Fruit fly (Drosophila melanogaster) whole organism, embryonic: ENCODE measurements around the gene Cbl.

Experiments
- ATbp ChIP-seq: fragments of 200-800 bp; sonication (Bioruptor generic); optimal IDR thresholded peaks from 2 replicates; lab custom pipeline; 2017; ENCODE audit warnings: missing biosample characterization, mild to moderate bottlenecking, missing genetic modification characterization, missing genetic modification reagents
- CG10147 ChIP-seq: fragments of 200-800 bp; sonication (Bioruptor generic); optimal IDR thresholded peaks from 2 replicates; lab custom pipeline; 2019; ENCODE audit warnings: missing biosample characterization, mild to moderate bottlenecking, missing genetic modification characterization, moderate library complexity
- CG10267 ChIP-seq: fragments of 200-800 bp; sonication (Bioruptor generic); optimal IDR thresholded peaks from 2 replicates; lab custom pipeline; 2018; ENCODE audit warnings: missing biosample characterization, mild to moderate bottlenecking, missing genetic modification characterization, moderate library complexity
- CG12071 ChIP-seq: fragments of 200-800 bp; sonication (Bioruptor generic); optimal IDR thresholded peaks from 3 replicates; lab custom pipeline; 2018; ENCODE audit warnings: missing biosample characterization, mild to moderate bottlenecking, missing genetic modification characterization
- CG13775 ChIP-seq: fragments of 200-800 bp; sonication (Bioruptor generic); optimal IDR thresholded peaks from 3 replicates; lab custom pipeline; 2017; ENCODE audit warnings: missing biosample characterization, mild to moderate bottlenecking, missing genetic modification characterization
- CG14050 ChIP-seq: fragments of 200-800 bp; sonication (Bioruptor generic); IDR thresholded peaks from 3 replicates; pipeline ENCODE4 v1.3.6; 2022; ENCODE audit warnings: missing biosample characterization, missing genetic modification characterization
- CG14441 ChIP-seq: fragments of 200-800 bp; sonication (Bioruptor generic); IDR thresholded peaks from 2 replicates; pipeline ENCODE4 v1.3.6; 2022; ENCODE audit warnings: missing biosample characterization, missing genetic modification characterization
- CG18619 ChIP-seq: fragments of 200-800 bp; sonication (Bioruptor generic); optimal IDR thresholded peaks from 3 replicates; lab custom pipeline; 2017; ENCODE audit warnings: missing biosample characterization, mild to moderate bottlenecking, missing genetic modification characterization
- CG18764 ChIP-seq: fragments of 200-800 bp; sonication (Bioruptor generic); optimal IDR thresholded peaks from 3 replicates; lab custom pipeline; 2016; ENCODE audit warnings: missing biosample characterization, missing genetic modification characterization
- CG2678 ChIP-seq: fragments of 200-800 bp; sonication (Bioruptor generic); optimal IDR thresholded peaks from 3 replicates; lab custom pipeline; 2019; ENCODE audit warnings: missing biosample characterization, mild to moderate bottlenecking, missing genetic modification characterization, moderate library complexity
- CG31441 ChIP-seq: fragments of 200-800 bp; sonication (Bioruptor generic); IDR thresholded peaks from 2 replicates; pipeline ENCODE4 v1.3.6; 2022; ENCODE audit warnings: missing biosample characterization, missing genetic modification characterization
- CG3163 ChIP-seq: fragments of 200-800 bp; sonication (Bioruptor generic); optimal IDR thresholded peaks from 3 replicates; lab custom pipeline; 2016; ENCODE audit warnings: missing biosample characterization, missing genetic modification characterization
- CG3281 ChIP-seq: fragments of 200-800 bp; sonication (Bioruptor generic); optimal IDR thresholded peaks from 3 replicates; lab custom pipeline; 2017; ENCODE audit warnings: missing biosample characterization, mild to moderate bottlenecking, missing genetic modification characterization
- CG3847 ChIP-seq: fragments of 200-800 bp; sonication (Bioruptor generic); IDR thresholded peaks from 2 replicates; pipeline ENCODE4 v1.3.6; 2022; ENCODE audit warnings: missing biosample characterization, missing genetic modification characterization
- CG4820 ChIP-seq: fragments of 200-800 bp; sonication (Bioruptor generic); optimal IDR thresholded peaks from 3 replicates; lab custom pipeline; 2016; ENCODE audit warnings: missing biosample characterization, missing genetic modification characterization
- CG5953 ChIP-seq: fragments of 200-800 bp; sonication (Bioruptor generic); IDR thresholded peaks from 2 replicates; pipeline ENCODE4 v1.3.6; 2022; ENCODE audit warnings: missing biosample characterization, missing genetic modification characterization
- CG6689 ChIP-seq: fragments of 200-800 bp; sonication (Bioruptor generic); IDR thresholded peaks from 2 replicates; pipeline ENCODE4 v1.3.6; 2022; ENCODE audit warnings: missing biosample characterization, missing genetic modification characterization
- CG7786 ChIP-seq: fragments of 200-800 bp; sonication (Bioruptor generic); optimal IDR thresholded peaks from 2 replicates; lab custom pipeline; 2016; ENCODE audit warnings: missing biosample characterization, missing genetic modification characterization
- CG9437 ChIP-seq: fragments of 200-800 bp; sonication (Bioruptor generic); optimal IDR thresholded peaks from 2 replicates; lab custom pipeline; 2018; ENCODE audit warnings: missing biosample characterization, mild to moderate bottlenecking, missing genetic modification characterization
- CG9817 ChIP-seq: fragments of 200-800 bp; sonication (Bioruptor generic); optimal IDR thresholded peaks from 2 replicates; lab custom pipeline; 2018; ENCODE audit warnings: missing biosample characterization, mild to moderate bottlenecking, missing genetic modification characterization, moderate library complexity
- D19A ChIP-seq: fragments of 200-800 bp; optimal IDR thresholded peaks from 3 replicates; lab custom pipeline; 2019; ENCODE audit warnings: missing biosample characterization, mild to moderate bottlenecking, missing genetic modification characterization, moderate library complexity
- Dad ChIP-seq: fragments of 200-800 bp; sonication (Bioruptor generic); optimal IDR thresholded peaks from 3 replicates; lab custom pipeline; 2016; ENCODE audit warnings: missing biosample characterization, missing genetic modification characterization
- Dbx ChIP-seq: fragments of 200-800 bp; sonication (Bioruptor generic); IDR thresholded peaks from 3 replicates; pipeline ENCODE4 v1.3.6; 2022; ENCODE audit warnings: missing biosample characterization, missing genetic modification characterization
- Ets65A ChIP-seq: fragments of 200-800 bp; sonication (Bioruptor generic); peaks from one replicate; lab custom pipeline; 2016; ENCODE audit warnings: missing biosample characterization, missing genetic modification characterization
- Ets97D ChIP-seq: fragments of 200-800 bp; sonication (Bioruptor generic); optimal IDR thresholded peaks from 3 replicates; lab custom pipeline; 2016; ENCODE audit warnings: missing biosample characterization, missing genetic modification characterization
- Gug ChIP-seq: fragments of 200-800 bp; sonication (Bioruptor generic); IDR thresholded peaks from 4 replicates; pipeline ENCODE4 v1.3.6; 2022; ENCODE audit warnings: missing biosample characterization, missing genetic modification characterization
- HHEX ChIP-seq: fragments of 200-800 bp; sonication (Bioruptor generic); optimal IDR thresholded peaks from 3 replicates; lab custom pipeline; 2017; ENCODE audit warnings: missing biosample characterization, mild to moderate bottlenecking, missing genetic modification characterization, missing genetic modification reagents
- Hmr ChIP-seq: fragments of 200-800 bp; sonication (Bioruptor generic); optimal IDR thresholded peaks from 3 replicates; lab custom pipeline; 2017; ENCODE audit warnings: mild to moderate bottlenecking, missing biosample characterization, missing genetic modification reagents, missing genetic modification characterization
- Hmx ChIP-seq: fragments of 200-800 bp; sonication (Bioruptor generic); optimal IDR thresholded peaks from 2 replicates; lab custom pipeline; 2016; ENCODE audit warnings: missing biosample characterization, missing genetic modification characterization
- Hsf ChIP-seq: fragments of 200-800 bp; sonication (Bioruptor generic); optimal IDR thresholded peaks from 3 replicates; lab custom pipeline; 2016; ENCODE audit warnings: missing biosample characterization, missing genetic modification characterization
- Med ChIP-seq: fragments of 200-800 bp; sonication (Bioruptor generic); peaks from one replicate; lab custom pipeline; 2016; ENCODE audit warnings: missing biosample characterization, missing genetic modification characterization, mild to moderate bottlenecking, inconsistent platforms, moderate library complexity
- Spps ChIP-seq: fragments of 200-800 bp; sonication (Bioruptor generic); optimal IDR thresholded peaks from 2 replicates; lab custom pipeline; 2018; ENCODE audit warnings: missing biosample characterization, mild to moderate bottlenecking, missing genetic modification characterization
- Sry-β ChIP-seq: fragments of 200-800 bp; sonication (Bioruptor generic); optimal IDR thresholded peaks from 2 replicates; lab custom pipeline; 2018; ENCODE audit warnings: missing biosample characterization, mild to moderate bottlenecking, missing genetic modification characterization, moderate library complexity
- Trl ChIP-seq, 3 experiments: fragments of >200 bp in 2 of 3; fragments of 200-800 bp in 1 of 3; sonication (Bioruptor generic) in 1 of 3; optimal IDR thresholded peaks; 2 replicates in 1 of 3; 3 replicates in 2 of 3; lab custom pipeline; 2016 to 2017; ENCODE audit warnings: missing biosample characterization in 1 of 3, missing genetic modification characterization in 1 of 3
- bsh ChIP-seq, 2 experiments: fragments of 200-800 bp; sonication (Bioruptor generic); optimal IDR thresholded peaks; 2 replicates each; lab custom pipeline; 2017 to 2018; ENCODE audit warnings: mild to moderate bottlenecking in 2 of 2, missing biosample characterization in 2 of 2, missing genetic modification characterization in 2 of 2, moderate library complexity in 1 of 2
- gcm2 ChIP-seq: fragments of 200-800 bp; sonication (Bioruptor generic); optimal IDR thresholded peaks from 2 replicates; lab custom pipeline; 2016; ENCODE audit warnings: missing biosample characterization, missing genetic modification characterization
- gem ChIP-seq: fragments of 200-800 bp; sonication (Bioruptor generic); optimal IDR thresholded peaks from 2 replicates; lab custom pipeline; 2019; ENCODE audit warnings: missing biosample characterization, mild to moderate bottlenecking, missing genetic modification characterization, moderate library complexity
- ind ChIP-seq: fragments of 200-800 bp; sonication (Bioruptor generic); optimal IDR thresholded peaks from 3 replicates; lab custom pipeline; 2016; ENCODE audit warnings: missing biosample characterization, missing genetic modification characterization
- kah ChIP-seq: fragments of 200-800 bp; sonication (Bioruptor generic); optimal IDR thresholded peaks from 2 replicates; lab custom pipeline; 2018; ENCODE audit warnings: missing biosample characterization, mild to moderate bottlenecking, missing genetic modification characterization
- lilli ChIP-seq: fragments of 200-800 bp; sonication (Bioruptor generic); optimal IDR thresholded peaks from 3 replicates; lab custom pipeline; 2016; ENCODE audit warnings: missing biosample characterization, missing genetic modification characterization
- pan ChIP-seq, 4 experiments: fragments of >200 bp in 3 of 4; fragments of 200-800 bp in 1 of 4; sonication (Bioruptor generic) in 1 of 4; optimal IDR thresholded peaks in 3 of 4; IDR thresholded peaks in 1 of 4; 2 replicates each; pipeline versions ENCODE4 v1.3.6 to Lab custom; 2017 to 2022; ENCODE audit warnings: missing biosample characterization in 2 of 4, missing genetic modification characterization in 2 of 4, mixed read lengths in 1 of 4
- ranshi ChIP-seq: fragments of 200-800 bp; sonication (Bioruptor generic); IDR thresholded peaks from 2 replicates; pipeline ENCODE4 v1.3.6; 2022; ENCODE audit warnings: missing biosample characterization, missing genetic modification characterization
- schlank ChIP-seq: fragments of 200-800 bp; sonication (Bioruptor generic); optimal IDR thresholded peaks from 2 replicates; lab custom pipeline; 2018; ENCODE audit warnings: missing biosample characterization, mild to moderate bottlenecking, missing genetic modification characterization
- seq ChIP-seq: fragments of 200-800 bp; sonication (Bioruptor generic); IDR thresholded peaks from 2 replicates; pipeline ENCODE4 v1.3.6; 2022; ENCODE audit warnings: missing biosample characterization, missing genetic modification characterization
- slbo ChIP-seq: fragments of 200-800 bp; sonication (Bioruptor generic); IDR thresholded peaks from 2 replicates; pipeline ENCODE4 v1.3.6; 2022; ENCODE audit warnings: missing biosample characterization, missing genetic modification characterization
- tap ChIP-seq: fragments of 200-800 bp; optimal IDR thresholded peaks from 3 replicates; lab custom pipeline; 2019; ENCODE audit warnings: missing biosample characterization, mild to moderate bottlenecking, missing genetic modification characterization, moderate library complexity
- ttk ChIP-seq: fragments of 200-800 bp; sonication (Bioruptor generic); IDR thresholded peaks from 2 replicates; pipeline ENCODE4 v2.1.2; 2022; ENCODE audit warnings: missing biosample characterization, missing genetic modification characterization
- vfl ChIP-seq: fragments of 200-800 bp; sonication (Bioruptor generic); optimal IDR thresholded peaks from 2 replicates; lab custom pipeline; 2016; ENCODE audit warnings: missing biosample characterization, missing genetic modification characterization

The Cbl gene

DNA sequence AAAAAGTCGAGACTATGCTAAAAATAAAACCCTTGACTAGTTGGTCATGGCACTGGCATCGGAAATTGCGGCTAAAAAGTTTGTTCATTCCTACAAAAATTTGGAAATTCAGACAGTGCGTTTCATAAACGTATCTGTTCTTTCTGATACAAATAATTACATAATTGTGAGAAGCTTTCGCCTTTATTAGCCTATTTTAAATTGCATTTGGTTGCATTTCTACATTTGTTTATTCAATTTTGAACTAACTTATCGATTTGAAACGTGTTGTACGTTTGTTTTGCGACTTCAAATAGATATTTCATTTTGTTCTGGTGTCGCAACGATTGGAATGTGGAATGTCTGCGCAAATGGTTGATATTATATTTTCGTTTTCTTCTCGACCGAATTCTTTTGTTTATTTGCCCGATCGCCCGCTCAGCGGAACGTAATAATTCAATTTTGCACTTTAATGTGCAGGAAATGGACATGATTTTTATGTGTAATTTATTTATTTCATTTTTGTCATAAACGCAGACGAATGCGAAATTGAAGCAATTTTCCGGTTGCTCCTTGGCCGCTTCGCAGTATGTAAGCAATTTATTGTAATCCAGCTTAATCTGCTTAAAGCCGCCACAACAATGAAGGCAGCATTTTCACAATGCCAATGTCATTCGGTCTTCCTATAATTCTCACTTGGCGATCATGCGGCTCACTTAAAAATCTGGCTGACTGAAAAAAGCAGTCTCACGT lies 21.5 kb downstream of the Cbl start (continued):
- TF ChIP-seq HHEX (GFP tag; lab: Kevin White, UChicago), result peak; percentile 30
- TF ChIP-seq Gug (GFP tag; lab: Robert Waterston, UW), result peak; percentile 15; the same call in 1 of the 4 replicates
- peak; percentile 69 for TF ChIP-seq CG3281 (GFP tag; lab: Kevin White, UChicago)
- 0 out of 2 replicates have a peak, but pooled peaks have one; percentile 55 for TF ChIP-seq ranshi (GFP tag; lab: Robert Waterston, UW)
- TF ChIP-seq CG9817 (tag; lab: Kevin White, UChicago), result peak; percentile 60
- TF ChIP-seq kah (GFP tag; lab: Kevin White, UChicago), result peak; percentile 27
- no peak for TF ChIP-seq Spps
- peak; percentile 20 for TF ChIP-seq CG10267
- TF ChIP-seq CG14441 (GFP tag; lab: Robert Waterston, UW), result 0 out of 2 replicates have a peak, but pooled peaks have one; percentile 25
- TF ChIP-seq CG18619 (GFP tag; lab: Kevin White, UChicago), result peak; percentile 36
- no peak for TF ChIP-seq ttk (GFP tag; lab: Robert Waterston, UW)
- TF ChIP-seq CG6689 (GFP tag; lab: Robert Waterston, UW), result peak; percentile 31; the same call in 1 of the 2 replicates
- TF ChIP-seq slbo (GFP tag; lab: Robert Waterston, UW), result peak; percentile 76
- peak; percentile 71 for TF ChIP-seq gem (tag; lab: Kevin White, UChicago)
- peak; percentile 2 for TF ChIP-seq Dad (GFP tag; lab: Kevin White, UChicago)
- peak; percentile 79 for TF ChIP-seq CG2678 (tag; lab: Kevin White, UChicago)
- peak; percentile 68 for TF ChIP-seq Ets65A (GFP tag; lab: Kevin White, UChicago)
- TF ChIP-seq Hmr (GFP tag; lab: Kevin White, UChicago), result peak; percentile 57
- peak; percentile 75 for TF ChIP-seq lilli (GFP tag; lab: Kevin White, UChicago)
- TF ChIP-seq ind (GFP tag; lab: Kevin White, UChicago), result peak; percentile 59
- TF ChIP-seq vfl (GFP tag; lab: Kevin White, UChicago), result no peak
- TF ChIP-seq bsh (GFP tag; optimal IDR thresholded peaks at IDR 0.05; lab: Kevin White, UChicago), result peak in 1 of 2 experiments; percentile 12
- TF ChIP-seq CG9437 (GFP tag; lab: Kevin White, UChicago), result no peak
- peak; percentile 54 for TF ChIP-seq Hsf (GFP tag; lab: Kevin White, UChicago)
- peak; percentile 45; the same call in 1 of the 2 replicates for TF ChIP-seq seq (GFP tag; lab: Robert Waterston, UW)
- peak; percentile 13; the same call in 1 of the 2 replicates for TF ChIP-seq CG5953 (GFP tag; lab: Robert Waterston, UW)
- TF ChIP-seq CG18764 (GFP tag; lab: Kevin White, UChicago), result peak; percentile 31
- TF ChIP-seq CG13775 (GFP tag; lab: Kevin White, UChicago), result peak; percentile 13
- TF ChIP-seq Ets97D (GFP tag; lab: Kevin White, UChicago), result peak; percentile 13
- peak; percentile 3 for TF ChIP-seq CG4820
- TF ChIP-seq CG3163 (GFP tag; lab: Kevin White, UChicago), result peak; percentile 18
- peak; percentile 68 for TF ChIP-seq CG12071 (GFP tag; lab: Kevin White, UChicago)
- peak; percentile 17 for TF ChIP-seq Hmx (GFP tag; lab: Kevin White, UChicago)
- peak; percentile 60 for TF ChIP-seq schlank (tag; lab: Kevin White, UChicago)
- TF ChIP-seq CG7786 (GFP tag; lab: Kevin White, UChicago), result peak; percentile 26
- peak; percentile 69 for TF ChIP-seq CG10147 (GFP tag; lab: Kevin White, UChicago)
- TF ChIP-seq pan (optimal IDR thresholded peaks at IDR 0.05; lab: Kevin White, UChicago), result no peak
- TF ChIP-seq pan (GFP tag; optimal IDR thresholded peaks at IDR 0.05 in 1 of 2, IDR thresholded peaks at IDR 0.05 in 1 of 2), result peak in 1 of 2 experiments; percentile 50
- TF ChIP-seq tap (tag; lab: Kevin White, UChicago), result peak; percentile 51
- TF ChIP-seq Dbx, result peak; percentile 44; the same call in 1 of the 3 replicates
- no peak for TF ChIP-seq Sry-β (GFP tag; lab: Kevin White, UChicago)
- TF ChIP-seq gcm2 (GFP tag; lab: Kevin White, UChicago), result no peak
- peak; percentile 27 for TF ChIP-seq ATbp
- TF ChIP-seq Trl (optimal IDR thresholded peaks at IDR 0.05; lab: Kevin White, UChicago), result no peak
- TF ChIP-seq Trl (GFP tag; optimal IDR thresholded peaks at IDR 0.05; lab: Kevin White, UChicago), result peak; percentile 10
- TF ChIP-seq CG31441, result peak; percentile 38; the same call in 1 of the 2 replicates
- TF ChIP-seq Med, result peak; percentile 95
- peak; percentile 49; the same call in 1 of the 2 replicates for TF ChIP-seq CG3847 (GFP tag; lab: Robert Waterston, UW)
- TF ChIP-seq CG14050 (GFP tag; lab: Robert Waterston, UW), result peak; percentile 59; the same call in 2 of the 3 replicates
- TF ChIP-seq D19A (tag; lab: Kevin White, UChicago), result peak; percentile 34
